Worm (Caenorhabditis elegans) whole organism, L4/young adult: Measurements from ENCODE around the gene nas-21.

Source experiments
- W03F9.2 ChIP-seq: fragments of 150-350 bp; optimal IDR thresholded peaks from 2 replicates; lab custom pipeline; 2014; ENCODE audit warnings: missing biosample characterization, missing genetic modification characterization
- dao-5 ChIP-seq: sonication (generic microtip); optimal IDR thresholded peaks from 2 replicates; lab custom pipeline; 2016; ENCODE audit warnings: missing genotype, missing genetic modification characterization, moderate library complexity, missing compliant biosample characterization
- him-1 ChIP-seq: sonication (generic microtip); optimal IDR thresholded peaks from 2 replicates; lab custom pipeline; 2016; ENCODE audit warnings: missing genotype, missing genetic modification reagents, missing genetic modification characterization, missing compliant biosample characterization

- TF ChIP-seq him-1 (no peak), W03F9.2 (tag; lab: Kevin White, UChicago) (no peak), dao-5 (tag; lab: Kevin White, UChicago) (no peak)
Observed at ce11 chrV:11508773-11509172, 36.4 kb downstream of the nas-21 start, which contains the start of gene ttll-5.
